Fruit fly (Drosophila melanogaster) whole organism: Measurements from ENCODE around the gene CG13239.

Experiments used
- CG8478 ChIP-seq: fragments of >200 bp; optimal IDR thresholded peaks from 2 replicates; lab custom pipeline; 2018; ENCODE audit warnings: inconsistent platforms
- EcR ChIP-seq, 2 experiments: fragments of >200 bp; optimal IDR thresholded peaks; 2 replicates each; lab custom pipeline; 2017; ENCODE audit warnings: missing biosample characterization in 2 of 2, missing genetic modification characterization in 2 of 2, missing genetic modification reagents in 2 of 2
- psq ChIP-seq: fragments of >200 bp; optimal IDR thresholded peaks from 2 replicates; lab custom pipeline; 2017

- TF ChIP-seq psq (lab: Kevin White, UChicago) (no peak), EcR (GFP tag; optimal IDR thresholded peaks at IDR 0.05; lab: Kevin White, UChicago) (no peak), CG8478 (lab: Kevin White, UChicago) (no peak)
These were observed 35.9 kb upstream of the CG13239 start for dm6 chr3L:22824668-22825192.
